Worm (Caenorhabditis elegans) whole organism, young adult: ENCODE measurements around the gene Y55F3AM.21.

ENCODE experiments used
- F23B12.7 ChIP-seq: sonication (generic microtip); optimal IDR thresholded peaks from 2 replicates; lab custom pipeline; 2017; ENCODE audit warnings: missing genetic modification characterization, mild to moderate bottlenecking, missing compliant biosample characterization, antibody characterized with exemption, moderate library complexity; ENCODE audit not compliant: insufficient read depth
- F57A8.1 ChIP-seq: fragments of 200-800 bp; sonication (Bioruptor generic); optimal IDR thresholded peaks from 2 replicates; lab custom pipeline; 2018; ENCODE audit warnings: mild to moderate bottlenecking, missing genetic modification characterization, moderate library complexity, missing compliant biosample characterization
- F57C9.4 ChIP-seq: sonication (generic microtip); optimal IDR thresholded peaks from 2 replicates; lab custom pipeline; 2017; ENCODE audit warnings: mild to moderate bottlenecking, missing genetic modification characterization, missing compliant biosample characterization
- ama-1 ChIP-seq, 3 experiments: fragments of 150-350 bp in 1 of 3; sonication (generic microtip) in 2 of 3; optimal IDR thresholded peaks; 2 replicates each; lab custom pipeline; 2014 to 2018; ENCODE audit warnings: missing biosample characterization in 2 of 3, missing genetic modification characterization in 2 of 3, missing genetic modification reagents in 2 of 3
- dpl-1 ChIP-seq: fragments of 150-350 bp; optimal IDR thresholded peaks from 2 replicates; lab custom pipeline; 2014; ENCODE audit warnings: missing biosample characterization, missing genetic modification reagents, missing genetic modification characterization
- ekl-4 ChIP-seq: fragments of 200-800 bp; sonication (Bioruptor generic); IDR thresholded peaks from 2 replicates; pipeline ENCODE4 v1.3.6; 2022; ENCODE audit warnings: missing genetic modification reagents, missing genetic modification characterization, missing compliant biosample characterization
- fkh-3 ChIP-seq: sonication (generic microtip); optimal IDR thresholded peaks from 2 replicates; lab custom pipeline; 2016; ENCODE audit warnings: mild to moderate bottlenecking, missing genetic modification characterization, missing compliant biosample characterization
- hlh-26 ChIP-seq: fragments of 200-800 bp; sonication (Bioruptor generic); conservative IDR thresholded peaks from 2 replicates; pipeline ENCODE4 v1.3.6; 2022; ENCODE audit warnings: missing genetic modification reagents, missing genetic modification characterization, missing compliant biosample characterization
- nhr-90 ChIP-seq: sonication (generic microtip); optimal IDR thresholded peaks from 2 replicates; lab custom pipeline; 2016; ENCODE audit warnings: missing genotype, mild to moderate bottlenecking, missing genetic modification characterization, missing compliant biosample characterization
- pha-4 ChIP-seq: fragments of 150-350 bp; sonication (generic microtip); optimal IDR thresholded peaks from 2 replicates; lab custom pipeline; 2014; ENCODE audit warnings: missing biosample characterization, missing genetic modification reagents, missing genetic modification characterization
- snpc-1.3 ChIP-seq: sonication (generic microtip); optimal IDR thresholded peaks from 2 replicates; lab custom pipeline; 2017; ENCODE audit warnings: missing genetic modification characterization, mild to moderate bottlenecking, missing compliant biosample characterization, antibody characterized with exemption, moderate library complexity, missing genotype, missing genetic modification reagents; ENCODE audit not compliant: insufficient read depth
- snpc-4 ChIP-seq, 5 experiments: fragments of 150-350 bp in 1 of 5; sonication (generic microtip) in 4 of 5; optimal IDR thresholded peaks; 2 replicates each; lab custom pipeline; 2014 to 2018; ENCODE audit warnings: missing genetic modification characterization in 5 of 5, missing biosample characterization in 3 of 5, antibody characterized with exemption in 2 of 5, mild to moderate bottlenecking in 2 of 5, missing compliant biosample characterization in 2 of 5, missing genotype in 2 of 5, moderate library complexity in 2 of 5, missing genetic modification reagents in 1 of 5
- tbx-9 ChIP-seq: sonication (generic microtip); optimal IDR thresholded peaks from 2 replicates; lab custom pipeline; 2016; ENCODE audit warnings: borderline replicate concordance, missing genetic modification characterization, inconsistent platforms, missing compliant biosample characterization

DNA sequence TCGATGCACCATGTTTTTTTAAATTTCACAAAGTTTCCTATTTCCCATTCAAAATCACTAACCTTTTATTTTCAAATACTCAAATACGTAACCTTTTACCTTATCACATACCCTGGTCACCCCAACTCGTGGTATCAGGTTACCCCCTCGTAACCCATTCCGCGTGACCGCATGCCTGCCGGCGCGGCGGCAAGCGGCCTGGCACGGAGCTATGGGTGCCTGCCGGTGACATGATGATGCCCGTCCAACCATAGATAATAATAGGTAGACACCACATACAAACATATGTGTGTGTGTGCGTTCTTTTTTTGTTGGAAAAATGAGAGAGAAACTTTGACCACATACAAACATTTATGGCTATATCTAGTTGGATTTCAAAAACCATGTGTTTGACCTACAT is 14.1 kb upstream of the Y55F3AM.21 start:
- TF ChIP-seq F57A8.1 (GFP tag; lab: Kevin White, UChicago), result no peak
- TF ChIP-seq tbx-9 (tag; lab: Kevin White, UChicago), result no peak
- TF ChIP-seq pha-4 (tag; lab: Kevin White, UChicago), result no peak
- TF ChIP-seq snpc-4 (GFP tag; optimal IDR thresholded peaks at IDR 0.05; lab: Kevin White, UChicago), result no peak
- TF ChIP-seq snpc-4 (tag; optimal IDR thresholded peaks at IDR 0.05; lab: Kevin White, UChicago), result no peak
- TF ChIP-seq ama-1 (optimal IDR thresholded peaks at IDR 0.05; lab: Kevin White, UChicago), result no peak
- no peak for TF ChIP-seq ama-1 (GFP tag; optimal IDR thresholded peaks at IDR 0.05; lab: Kevin White, UChicago)
- no peak for TF ChIP-seq fkh-3 (tag; lab: Kevin White, UChicago)
- no peak for TF ChIP-seq F57C9.4 (tag; lab: Kevin White, UChicago)
- TF ChIP-seq F23B12.7, result no peak
- TF ChIP-seq dpl-1 (GFP tag; lab: Kevin White, UChicago), result no peak
- no peak for TF ChIP-seq nhr-90 (tag; lab: Kevin White, UChicago)
- no peak for TF ChIP-seq snpc-1.3 (tag; lab: Kevin White, UChicago)
- no peak for TF ChIP-seq hlh-26 (GFP tag; lab: Robert Waterston, UW)
- no peak for TF ChIP-seq ekl-4 (GFP tag; lab: Robert Waterston, UW)
